Fruit fly (Drosophila melanogaster) whole organism, embryonic: Measurements from ENCODE around the gene CG2652.

ENCODE experiments used
- CG10543 ChIP-seq: fragments of 200-800 bp; sonication (Bioruptor generic); optimal IDR thresholded peaks from 3 replicates; lab custom pipeline; 2017; ENCODE audit warnings: missing biosample characterization, mild to moderate bottlenecking, missing genetic modification characterization, moderate library complexity
- CG10979 ChIP-seq: fragments of 200-800 bp; sonication (Bioruptor generic); optimal IDR thresholded peaks from 2 replicates; lab custom pipeline; 2018; ENCODE audit warnings: missing biosample characterization, mild to moderate bottlenecking, missing genetic modification characterization, moderate library complexity
- CG11696 ChIP-seq: fragments of 200-800 bp; sonication (Bioruptor generic); IDR thresholded peaks from 2 replicates; pipeline ENCODE4 v1.3.6; 2022; ENCODE audit warnings: missing biosample characterization, missing genetic modification characterization
- CG13123 ChIP-seq: fragments of 200-800 bp; sonication (Bioruptor generic); optimal IDR thresholded peaks from 2 replicates; lab custom pipeline; 2016; ENCODE audit warnings: missing biosample characterization, missing genetic modification characterization
- CG13424 ChIP-seq: fragments of 200-800 bp; sonication (Bioruptor generic); optimal IDR thresholded peaks from 2 replicates; lab custom pipeline; 2019; ENCODE audit warnings: missing biosample characterization, mild to moderate bottlenecking, missing genetic modification characterization, moderate library complexity
- CG13775 ChIP-seq: fragments of 200-800 bp; sonication (Bioruptor generic); optimal IDR thresholded peaks from 3 replicates; lab custom pipeline; 2017; ENCODE audit warnings: missing biosample characterization, mild to moderate bottlenecking, missing genetic modification characterization
- CG13894 ChIP-seq: fragments of 200-800 bp; sonication (Bioruptor generic); optimal IDR thresholded peaks from 3 replicates; lab custom pipeline; 2018; ENCODE audit warnings: missing biosample characterization, mild to moderate bottlenecking, missing genetic modification characterization, moderate library complexity
- CG1602 ChIP-seq: fragments of 200-800 bp; sonication (Bioruptor generic); optimal IDR thresholded peaks from 3 replicates; lab custom pipeline; 2016; ENCODE audit warnings: missing biosample characterization, missing genetic modification characterization
- CG16863 ChIP-seq: fragments of 200-800 bp; sonication (Bioruptor generic); optimal IDR thresholded peaks from 3 replicates; lab custom pipeline; 2016; ENCODE audit warnings: missing biosample characterization, missing genetic modification characterization
- CG18599 ChIP-seq: fragments of 200-800 bp; sonication (Bioruptor generic); optimal IDR thresholded peaks from 3 replicates; lab custom pipeline; 2017; ENCODE audit warnings: missing biosample characterization, missing genetic modification characterization, mild to moderate bottlenecking, moderate library complexity, missing genetic modification reagents
- CG3065 ChIP-seq: fragments of 200-800 bp; sonication (Bioruptor generic); optimal IDR thresholded peaks from 2 replicates; lab custom pipeline; 2016; ENCODE audit warnings: missing biosample characterization, missing genetic modification characterization
- CG32767 ChIP-seq: fragments of 200-800 bp; sonication (Bioruptor generic); IDR thresholded peaks from 2 replicates; pipeline ENCODE4 v1.3.6; 2022; ENCODE audit warnings: missing biosample characterization, missing genetic modification characterization
- CG3281 ChIP-seq: fragments of 200-800 bp; sonication (Bioruptor generic); optimal IDR thresholded peaks from 3 replicates; lab custom pipeline; 2017; ENCODE audit warnings: missing biosample characterization, mild to moderate bottlenecking, missing genetic modification characterization
- CG34376 ChIP-seq: fragments of 200-800 bp; sonication (Bioruptor generic); optimal IDR thresholded peaks from 2 replicates; lab custom pipeline; 2018; ENCODE audit warnings: missing biosample characterization, mild to moderate bottlenecking, missing genetic modification characterization
- CG7271 ChIP-seq: fragments of 200-800 bp; sonication (Bioruptor generic); optimal IDR thresholded peaks from 2 replicates; lab custom pipeline; 2018; ENCODE audit warnings: missing biosample characterization, mild to moderate bottlenecking, missing genetic modification characterization, moderate library complexity
- CG7839 ChIP-seq: fragments of 200-800 bp; sonication (Bioruptor generic); optimal IDR thresholded peaks from 3 replicates; lab custom pipeline; 2018; ENCODE audit warnings: missing biosample characterization, mild to moderate bottlenecking, missing genetic modification characterization, moderate library complexity
- CG7987 ChIP-seq: fragments of 200-800 bp; sonication (Bioruptor generic); optimal IDR thresholded peaks from 2 replicates; lab custom pipeline; 2018; ENCODE audit warnings: missing biosample characterization, mild to moderate bottlenecking, missing genetic modification characterization, moderate library complexity
- CTCF ChIP-seq: fragments of 200-800 bp; sonication (Bioruptor generic); optimal IDR thresholded peaks from 2 replicates; lab custom pipeline; 2017; ENCODE audit warnings: missing biosample characterization, mild to moderate bottlenecking, missing genetic modification characterization, moderate library complexity
- Gsc ChIP-seq: fragments of 200-800 bp; sonication (Bioruptor generic); IDR thresholded peaks from 2 replicates; pipeline ENCODE4 v1.3.6; 2022; ENCODE audit warnings: missing biosample characterization, missing genetic modification characterization
- H15 ChIP-seq: fragments of 200-800 bp; sonication (Bioruptor generic); IDR thresholded peaks from 3 replicates; pipeline ENCODE4 v1.3.6; 2022; ENCODE audit warnings: missing biosample characterization, missing genetic modification characterization
- Hey ChIP-seq: fragments of 200-800 bp; sonication (Bioruptor generic); optimal IDR thresholded peaks from 3 replicates; lab custom pipeline; 2018; ENCODE audit warnings: missing biosample characterization, mild to moderate bottlenecking, missing genetic modification characterization
- Med ChIP-seq: fragments of 200-800 bp; sonication (Bioruptor generic); peaks from one replicate; lab custom pipeline; 2016; ENCODE audit warnings: missing biosample characterization, missing genetic modification characterization, mild to moderate bottlenecking, inconsistent platforms, moderate library complexity
- Meics ChIP-seq: fragments of 200-800 bp; sonication (Bioruptor generic); optimal IDR thresholded peaks from 2 replicates; lab custom pipeline; 2017; ENCODE audit warnings: missing biosample characterization, mild to moderate bottlenecking, missing genetic modification characterization
- Nf-YB ChIP-seq: fragments of 200-800 bp; sonication (Bioruptor generic); optimal IDR thresholded peaks from 3 replicates; lab custom pipeline; 2019; ENCODE audit warnings: missing biosample characterization, mild to moderate bottlenecking, missing genetic modification characterization, moderate library complexity
- Nf-YC ChIP-seq: fragments of 200-800 bp; optimal IDR thresholded peaks from 3 replicates; lab custom pipeline; 2019; ENCODE audit warnings: missing biosample characterization, mild to moderate bottlenecking, missing genetic modification characterization, moderate library complexity
- Poxn ChIP-seq: fragments of 200-800 bp; sonication (Bioruptor generic); IDR thresholded peaks from 2 replicates; pipeline ENCODE4 v1.3.6; 2022; ENCODE audit warnings: missing biosample characterization, missing genetic modification characterization
- Six4 ChIP-seq: fragments of 200-800 bp; sonication (Bioruptor generic); optimal IDR thresholded peaks from 2 replicates; lab custom pipeline; 2016; ENCODE audit warnings: missing biosample characterization, missing genetic modification characterization
- Xrp1 ChIP-seq: fragments of 200-800 bp; sonication (Bioruptor generic); IDR thresholded peaks from 2 replicates; pipeline ENCODE4 v1.3.6; 2022; ENCODE audit warnings: missing biosample characterization, missing genetic modification characterization
- al ChIP-seq: fragments of 200-800 bp; sonication (Bioruptor generic); IDR thresholded peaks from 2 replicates; pipeline ENCODE4 v1.3.6; 2022; ENCODE audit warnings: missing biosample characterization, missing genetic modification characterization
- btn ChIP-seq: fragments of 200-800 bp; sonication (Bioruptor generic); optimal IDR thresholded peaks from 2 replicates; lab custom pipeline; 2016; ENCODE audit warnings: missing biosample characterization, missing genetic modification characterization
- chif ChIP-seq, 2 experiments: fragments of 200-800 bp; sonication (Bioruptor generic); optimal IDR thresholded peaks; 3 replicates each; lab custom pipeline; 2016; ENCODE audit warnings: missing biosample characterization in 2 of 2, missing genetic modification characterization in 2 of 2
- cwo ChIP-seq: fragments of 200-800 bp; sonication (Bioruptor generic); optimal IDR thresholded peaks from 3 replicates; lab custom pipeline; 2017; ENCODE audit warnings: missing biosample characterization, missing genetic modification characterization, mild to moderate bottlenecking, moderate library complexity, missing genetic modification reagents
- dmrt99B ChIP-seq: fragments of 200-800 bp; sonication (Bioruptor generic); optimal IDR thresholded peaks from 2 replicates; lab custom pipeline; 2018; ENCODE audit warnings: missing biosample characterization, mild to moderate bottlenecking, missing genetic modification characterization, moderate library complexity
- gcm2 ChIP-seq: fragments of 200-800 bp; sonication (Bioruptor generic); optimal IDR thresholded peaks from 2 replicates; lab custom pipeline; 2016; ENCODE audit warnings: missing biosample characterization, missing genetic modification characterization
- grau ChIP-seq: fragments of 200-800 bp; optimal IDR thresholded peaks from 3 replicates; lab custom pipeline; 2019; ENCODE audit warnings: missing biosample characterization, mild to moderate bottlenecking, missing genetic modification characterization, moderate library complexity
- gt ChIP-seq: fragments of 200-800 bp; sonication (Bioruptor generic); IDR thresholded peaks from 2 replicates; pipeline ENCODE4 v1.3.6; 2022; ENCODE audit warnings: missing biosample characterization, missing genetic modification characterization
- kni ChIP-seq: fragments of 200-800 bp; sonication (Bioruptor generic); optimal IDR thresholded peaks from 3 replicates; lab custom pipeline; 2017; ENCODE audit warnings: mild to moderate bottlenecking, missing biosample characterization, missing genetic modification reagents, missing genetic modification characterization
- lab ChIP-seq: fragments of 200-800 bp; sonication (Bioruptor generic); optimal IDR thresholded peaks from 3 replicates; lab custom pipeline; 2017; ENCODE audit warnings: missing biosample characterization, missing genetic modification characterization, mild to moderate bottlenecking, moderate library complexity, missing genetic modification reagents
- lilli ChIP-seq: fragments of 200-800 bp; sonication (Bioruptor generic); optimal IDR thresholded peaks from 3 replicates; lab custom pipeline; 2016; ENCODE audit warnings: missing biosample characterization, missing genetic modification characterization
- nerfin-1 ChIP-seq: fragments of 200-800 bp; sonication (Bioruptor generic); optimal IDR thresholded peaks from 3 replicates; lab custom pipeline; 2019; ENCODE audit warnings: missing biosample characterization, mild to moderate bottlenecking, missing genetic modification characterization, moderate library complexity
- oc ChIP-seq: fragments of 200-800 bp; sonication (Bioruptor generic); optimal IDR thresholded peaks from 2 replicates; lab custom pipeline; 2018; ENCODE audit warnings: missing biosample characterization, mild to moderate bottlenecking, missing genetic modification characterization, moderate library complexity
- row ChIP-seq: fragments of 200-800 bp; sonication (Bioruptor generic); IDR thresholded peaks from 3 replicates; pipeline ENCODE4 v1.3.6; 2022; ENCODE audit warnings: missing biosample characterization, missing genetic modification characterization
- sd ChIP-seq: fragments of 200-800 bp; sonication (Bioruptor generic); optimal IDR thresholded peaks from 3 replicates; lab custom pipeline; 2018; ENCODE audit warnings: missing biosample characterization, mild to moderate bottlenecking, missing genetic modification characterization, moderate library complexity
- sens ChIP-seq: fragments of 200-800 bp; sonication (Bioruptor generic); peaks from one replicate; lab custom pipeline; 2016; ENCODE audit warnings: missing biosample characterization, missing genetic modification characterization
- seq ChIP-seq: fragments of 200-800 bp; sonication (Bioruptor generic); IDR thresholded peaks from 2 replicates; pipeline ENCODE4 v1.3.6; 2022; ENCODE audit warnings: missing biosample characterization, missing genetic modification characterization
- slp2 ChIP-seq: fragments of 200-800 bp; sonication (Bioruptor generic); optimal IDR thresholded peaks from 2 replicates; lab custom pipeline; 2016; ENCODE audit warnings: missing biosample characterization, missing genetic modification characterization
- vnd ChIP-seq: fragments of 200-800 bp; sonication (Bioruptor generic); IDR thresholded peaks from 3 replicates; pipeline ENCODE4 v1.3.6; 2022; ENCODE audit warnings: missing biosample characterization, missing genetic modification characterization; ENCODE audit not compliant: partially characterized antibody

Gene CG2652

DNA sequence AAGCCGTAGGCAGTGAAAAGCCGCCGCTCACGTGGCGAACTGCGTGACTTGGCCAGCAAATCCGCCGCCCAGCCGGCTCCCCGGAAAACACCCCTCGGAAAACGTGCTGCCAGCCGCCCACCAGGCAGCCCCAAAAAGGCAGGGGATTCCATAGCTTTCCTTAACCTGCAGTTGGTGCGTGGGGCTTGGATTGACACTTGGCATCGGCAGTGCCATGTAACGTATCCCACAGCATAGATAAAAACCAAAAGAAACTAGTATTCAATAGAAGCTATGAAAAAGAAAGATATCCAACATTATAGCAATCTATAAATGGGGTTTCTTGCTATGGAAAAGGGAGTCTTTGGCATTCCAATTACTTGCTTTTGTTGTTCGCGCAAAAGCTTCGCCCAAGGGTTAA, 2.3 kb upstream of the CG2652 start:
- TF ChIP-seq cwo: peak; percentile 69
- no peak for TF ChIP-seq CG13775 (GFP tag; lab: Kevin White, UChicago)
- TF ChIP-seq dmrt99B (tag; lab: Kevin White, UChicago): peak; percentile 19
- TF ChIP-seq gt (GFP tag; lab: Robert Waterston, UW): no peak
- TF ChIP-seq CG13894 (tag; lab: Kevin White, UChicago): peak; percentile 9
- peak; percentile 6 for TF ChIP-seq grau
- TF ChIP-seq row (GFP tag; lab: Robert Waterston, UW): peak; percentile 65
- TF ChIP-seq CG34376: peak; percentile 16
- peak; percentile 69 for TF ChIP-seq Med (GFP tag; lab: Kevin White, UChicago)
- no peak for TF ChIP-seq al (GFP tag; lab: Robert Waterston, UW)
- peak; percentile 8 for TF ChIP-seq CG10543 (GFP tag; lab: Kevin White, UChicago)
- TF ChIP-seq chif (GFP tag; optimal IDR thresholded peaks at IDR 0.05; lab: Kevin White, UChicago): no peak
- TF ChIP-seq CG18599: peak; percentile 61
- peak; percentile 4 for TF ChIP-seq CG7839 (tag; lab: Kevin White, UChicago)
- TF ChIP-seq CG13424 (tag; lab: Kevin White, UChicago): peak; percentile 19
- peak; percentile 6 for TF ChIP-seq Meics (GFP tag; lab: Kevin White, UChicago)
- TF ChIP-seq CG3281 (GFP tag; lab: Kevin White, UChicago): peak; percentile 1
- no peak for TF ChIP-seq CG16863 (GFP tag; lab: Kevin White, UChicago)
- TF ChIP-seq lilli: no peak
- peak; percentile 25 for TF ChIP-seq lab (GFP tag; lab: Kevin White, UChicago)
- peak; percentile 52 for TF ChIP-seq sens (GFP tag; lab: Kevin White, UChicago)
- TF ChIP-seq CG1602: no peak
- TF ChIP-seq vnd: no peak

DNA sequence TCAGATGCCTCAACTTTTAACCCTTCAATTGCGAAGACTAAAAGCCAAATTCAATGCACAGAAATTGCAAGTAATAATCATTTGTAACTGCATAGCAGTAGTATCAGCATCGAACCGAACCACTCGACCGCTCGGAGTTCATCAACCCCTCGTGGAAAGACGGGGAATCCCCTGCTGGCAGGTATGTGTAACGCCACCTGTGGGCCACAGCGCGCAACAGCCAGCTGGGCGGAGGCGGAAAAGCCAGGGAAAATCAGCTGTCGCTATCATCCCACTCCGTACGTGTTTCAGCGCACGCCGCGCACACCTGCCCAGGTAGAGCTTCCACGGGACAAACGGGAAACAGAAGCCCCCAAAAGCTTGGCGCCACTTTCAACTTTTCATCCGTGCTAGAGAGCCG, 1.7 kb upstream of the CG2652 start:
- TF ChIP-seq CG10979 (peak; percentile 9), CTCF (peak; percentile 89), sd (tag; lab: Kevin White, UChicago) (no peak)

DNA sequence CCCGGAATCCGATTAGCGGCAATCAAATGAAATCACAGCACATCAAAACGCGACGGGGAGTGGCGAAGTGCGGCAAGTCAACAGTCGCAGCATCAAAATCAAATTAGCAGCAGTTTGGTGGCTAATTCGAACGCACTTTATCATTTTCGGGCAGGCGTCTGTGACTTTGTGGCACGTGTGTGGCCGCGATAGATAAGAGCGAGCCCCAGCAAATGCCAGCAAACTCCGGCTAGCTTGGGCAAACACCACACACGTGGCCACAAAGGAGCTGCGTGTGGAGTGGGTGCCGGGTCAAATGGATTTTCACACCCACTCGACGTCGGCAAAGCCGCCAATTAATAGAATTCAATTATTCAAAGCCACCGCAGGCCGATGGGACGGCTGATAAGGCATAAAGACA, 1.2 kb upstream of the CG2652 start:
- TF ChIP-seq CG10979 (no peak), Hey (tag; lab: Kevin White, UChicago) (peak; percentile 93), slp2 (no peak), oc (tag; lab: Kevin White, UChicago) (peak; percentile 61), nerfin-1 (tag; lab: Kevin White, UChicago) (peak; percentile 43), Xrp1 (GFP tag; lab: Robert Waterston, UW) (no peak), CG13775 (GFP tag; lab: Kevin White, UChicago) (no peak), CG7271 (tag; lab: Kevin White, UChicago) (no peak), H15 (GFP tag; lab: Robert Waterston, UW) (no peak), Six4 (no peak), Gsc (GFP tag; lab: Robert Waterston, UW) (no peak), CG13123 (GFP tag; lab: Kevin White, UChicago) (no peak), grau (no peak)

DNA sequence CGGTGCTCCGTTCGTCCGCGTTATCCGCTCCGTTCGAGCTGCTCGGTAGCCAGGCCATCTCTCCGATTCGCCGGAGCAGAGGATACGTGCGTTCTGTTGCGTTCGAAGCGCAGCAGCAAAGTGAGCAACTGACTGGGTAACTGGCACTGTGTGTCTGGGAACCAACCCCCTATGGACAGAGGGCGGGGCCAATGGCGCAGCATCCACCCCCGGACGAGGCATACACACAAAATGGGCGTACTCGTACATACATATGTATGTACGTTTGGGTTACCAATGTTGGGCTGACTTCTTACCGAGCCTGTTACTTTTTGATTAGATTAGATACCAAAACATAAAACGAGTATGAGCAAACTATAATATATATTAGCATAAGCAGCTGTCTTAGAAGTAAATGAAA, 1.1 kb downstream of the CG2652 start, which contains the start of gene HLH3B:
Gene HLH3B (minus strand): TSS at position 123 of the 400 bp plus-strand sequence.
- TF ChIP-seq gcm2 (GFP tag; lab: Kevin White, UChicago) (no peak), CG11696 (GFP tag; lab: Robert Waterston, UW) (no peak), CG3065 (GFP tag; lab: Kevin White, UChicago) (no peak), Nf-YB (GFP tag; lab: Kevin White, UChicago) (peak; percentile 84), Poxn (GFP tag; lab: Robert Waterston, UW) (no peak), CG32767 (GFP tag; lab: Robert Waterston, UW) (peak; percentile 60; the same call in 1 of the 2 replicates), seq (peak; percentile 51; the same call in 1 of the 2 replicates), kni (GFP tag; lab: Kevin White, UChicago) (no peak), Nf-YC (tag; lab: Kevin White, UChicago) (peak; percentile 84), btn (no peak), CG7987 (GFP tag; lab: Kevin White, UChicago) (no peak)
- TF ChIP-seq, all 482 proteins: peak for 4
